Worm (Caenorhabditis elegans) whole organism, late embryonic: Measurements from ENCODE around the gene chpf-1.

Source experiments
- ama-1 ChIP-seq: fragments of 150-350 bp; optimal IDR thresholded peaks from 2 replicates; lab custom pipeline; 2014
- ceh-18 ChIP-seq: sonication (generic microtip); optimal IDR thresholded peaks from 2 replicates; lab custom pipeline; 2016; ENCODE audit warnings: missing genetic modification characterization, missing compliant biosample characterization
- elt-4 ChIP-seq: sonication (generic microtip); optimal IDR thresholded peaks from 2 replicates; lab custom pipeline; 2016; ENCODE audit warnings: missing genetic modification characterization, missing compliant biosample characterization
- ets-4 ChIP-seq: sonication (generic microtip); optimal IDR thresholded peaks from 2 replicates; lab custom pipeline; 2016; ENCODE audit warnings: missing genetic modification characterization, missing compliant biosample characterization
- fkh-10 ChIP-seq: fragments of 150-350 bp; optimal IDR thresholded peaks from 2 replicates; lab custom pipeline; 2014; ENCODE audit warnings: missing biosample characterization, missing genetic modification reagents, missing genetic modification characterization
- ref-2 ChIP-seq: sonication (generic microtip); optimal IDR thresholded peaks from 2 replicates; lab custom pipeline; 2016; ENCODE audit warnings: missing genetic modification characterization, missing compliant biosample characterization
- rnt-1 ChIP-seq: sonication (generic microtip); optimal IDR thresholded peaks from 2 replicates; lab custom pipeline; 2016; ENCODE audit warnings: missing genetic modification characterization, missing compliant biosample characterization
- unc-55 ChIP-seq: sonication (generic microtip); optimal IDR thresholded peaks from 2 replicates; lab custom pipeline; 2017; ENCODE audit warnings: missing biosample characterization, missing genetic modification reagents, missing genetic modification characterization

- TF ChIP-seq ama-1 (lab: Kevin White, UChicago) (no peak), ceh-18 (no peak), unc-55 (no peak), elt-4 (tag; lab: Kevin White, UChicago) (no peak), ets-4 (no peak), ref-2 (tag; lab: Kevin White, UChicago) (no peak), rnt-1 (tag; lab: Kevin White, UChicago) (no peak), fkh-10 (GFP tag; lab: Kevin White, UChicago) (no peak)
Measured at ce11 chrV:10245615-10246014, 42.3 kb upstream of the chpf-1 start.
